Worm (Caenorhabditis elegans) whole organism, L4/young adult: ENCODE measurements around the gene cyp-35C1.

Source experiments
- W03F9.2 ChIP-seq: fragments of 150-350 bp; optimal IDR thresholded peaks from 2 replicates; lab custom pipeline; 2014; ENCODE audit warnings: missing biosample characterization, missing genetic modification characterization
- dao-5 ChIP-seq: sonication (generic microtip); optimal IDR thresholded peaks from 2 replicates; lab custom pipeline; 2016; ENCODE audit warnings: missing genotype, missing genetic modification characterization, moderate library complexity, missing compliant biosample characterization
- him-1 ChIP-seq: sonication (generic microtip); optimal IDR thresholded peaks from 2 replicates; lab custom pipeline; 2016; ENCODE audit warnings: missing genotype, missing genetic modification reagents, missing genetic modification characterization, missing compliant biosample characterization

DNA sequence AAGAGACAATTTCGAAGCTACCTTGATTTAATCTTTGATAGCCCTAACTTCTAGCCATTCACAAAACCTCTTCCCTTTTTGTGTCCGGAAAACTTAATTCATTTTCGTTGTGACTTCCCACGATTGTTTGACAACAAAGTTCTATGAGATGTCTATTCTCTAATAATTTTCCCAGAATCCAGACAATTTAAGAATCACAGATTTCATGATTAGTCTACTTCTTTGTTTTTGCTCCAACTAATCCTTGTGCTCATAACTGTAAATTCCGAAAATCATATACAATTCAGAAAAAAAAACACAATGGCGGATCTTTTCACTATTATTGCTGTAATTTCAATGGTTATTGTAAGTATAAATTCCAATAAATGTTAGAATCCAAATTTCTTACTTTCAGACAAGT, 35.8 kb downstream of the cyp-35C1 start, which contains the start of gene srx-137:
- TF ChIP-seq dao-5 (tag; lab: Kevin White, UChicago) (no peak), W03F9.2 (no peak), him-1 (tag; lab: Kevin White, UChicago) (no peak)
